Fruit fly (Drosophila melanogaster): ENCODE data around the gene Mst84B.

Mst84B gene

dm6 chr3R:7091904-7092303, 29.9 kb downstream of the Mst84B start (continued):
- TF ChIP-seq CG9727 (GFP tag; optimal IDR thresholded peaks at IDR 0.05) (no peak), CG3838 (GFP tag; optimal IDR thresholded peaks at IDR 0.05) (no peak), CG12236 (GFP tag; optimal IDR thresholded peaks at IDR 0.05) (no peak), inv (GFP tag; IDR thresholded peaks at IDR 0.05; ENCODE audit: partially characterized antibody) (peak; percentile 44), CG3281 (GFP tag; optimal IDR thresholded peaks at IDR 0.05) (no peak), CG6272 (GFP tag; IDR thresholded peaks at IDR 0.05) (peak; percentile 42; the same call in 1 of the 2 replicates), danr (GFP tag; IDR thresholded peaks at IDR 0.05) (no peak), mirr (GFP tag; optimal IDR thresholded peaks at IDR 0.05) (no peak), dan (GFP tag; IDR thresholded peaks at IDR 0.05) (no peak), Dref (GFP tag; IDR thresholded peaks at IDR 0.05) (peak; percentile 61), hth (optimal IDR thresholded peaks at IDR 0.05) (no peak), pros (GFP tag; optimal IDR thresholded peaks at IDR 0.05) (no peak), ssp (GFP tag; IDR thresholded peaks at IDR 0.05) (no peak), CG9609 (GFP tag; optimal IDR thresholded peaks at IDR 0.05) (no peak), ATbp (GFP tag; optimal IDR thresholded peaks at IDR 0.05) (no peak), sisA (GFP tag; IDR thresholded peaks at IDR 0.05) (no peak), Taf1 (GFP tag; IDR thresholded peaks at IDR 0.05) (no peak), hkb (optimal IDR thresholded peaks at IDR 0.05) (no peak), hkb (GFP tag; IDR thresholded peaks at IDR 0.05) (no peak), B-H1 (GFP tag; IDR thresholded peaks at IDR 0.05) (no peak), br (optimal IDR thresholded peaks at IDR 0.05) (no peak), HHEX (GFP tag; optimal IDR thresholded peaks at IDR 0.05) (no peak), CG10565 (GFP tag; optimal IDR thresholded peaks at IDR 0.05) (no peak), CG3995 (GFP tag; optimal IDR thresholded peaks at IDR 0.05) (peak; percentile 2), CG2202 (tag; optimal IDR thresholded peaks at IDR 0.05) (no peak), CG3065 (GFP tag; optimal IDR thresholded peaks at IDR 0.05) (no peak), en (GFP tag; optimal IDR thresholded peaks at IDR 0.05) (no peak), CG32767 (GFP tag; IDR thresholded peaks at IDR 0.05) (no peak), bab2 (GFP tag; optimal IDR thresholded peaks at IDR 0.05) (peak; percentile 12), CG7556 (GFP tag; optimal IDR thresholded peaks at IDR 0.05) (no peak), Rx (GFP tag; IDR thresholded peaks at IDR 0.05) (no peak), Usf (GFP tag; optimal IDR thresholded peaks at IDR 0.05) (no peak), toy (GFP tag; IDR thresholded peaks at IDR 0.05) (no peak), CoRest (tag; optimal IDR thresholded peaks at IDR 0.05) (peak; percentile 60), emc (GFP tag; optimal IDR thresholded peaks at IDR 0.05) (no peak), CG5953 (GFP tag; IDR thresholded peaks at IDR 0.05) (no peak), Fer3 (tag; optimal IDR thresholded peaks at IDR 0.05) (no peak), dysf (GFP tag; IDR thresholded peaks at IDR 0.05) (no peak), z (GFP tag; IDR thresholded peaks at IDR 0.05) (no peak), CG11695 (GFP tag; IDR thresholded peaks at IDR 0.05) (no peak), sima (GFP tag; optimal IDR thresholded peaks at IDR 0.05) (no peak), crol (GFP tag; IDR thresholded peaks at IDR 0.05) (no peak), CG7987 (GFP tag; optimal IDR thresholded peaks at IDR 0.05) (no peak), Meics (GFP tag; optimal IDR thresholded peaks at IDR 0.05) (no peak), Ada2b (GFP tag; IDR thresholded peaks at IDR 0.05) (no peak), CG11247 (GFP tag; IDR thresholded peaks at IDR 0.05) (no peak), usp (GFP tag; optimal IDR thresholded peaks at IDR 0.05) (no peak), Adf1 (GFP tag; IDR thresholded peaks at IDR 0.05) (no peak), dimm (GFP tag; IDR thresholded peaks at IDR 0.05) (no peak), psq (GFP tag; optimal IDR thresholded peaks at IDR 0.05) (no peak), CG9437 (GFP tag; optimal IDR thresholded peaks at IDR 0.05) (no peak), aop (GFP tag; IDR thresholded peaks at IDR 0.05) (no peak), wdn (GFP tag; IDR thresholded peaks at IDR 0.05) (no peak), CG1603 (tag; optimal IDR thresholded peaks at IDR 0.05) (peak; percentile 70), eyg (GFP tag; optimal IDR thresholded peaks at IDR 0.05) (no peak)

Measured in whole organism, embryonic.